Worm (Caenorhabditis elegans): ENCODE results near the gene srg-13.

ce11 chrIII:4646246-4646645 lies 25.8 kb upstream of the srg-13 start, which contains the start of gene pqn-29:
- no peak for TF ChIP-seq klf-2 (GFP tag; conservative IDR thresholded peaks at IDR 0.05)
- no peak for TF ChIP-seq flt-1 (GFP tag; IDR thresholded peaks at IDR 0.05)
- TF ChIP-seq ztf-23 (GFP tag; IDR thresholded peaks at IDR 0.05): no peak
- no peak for TF ChIP-seq T22C8.4 (GFP tag; IDR thresholded peaks at IDR 0.05)

Measured in whole organism, midembryonic.